Worm (Caenorhabditis elegans) whole organism, L1 larva: ENCODE results near the gene nhr-155.

Experiments used
- ceh-82 ChIP-seq, 3 experiments: fragments of 150-350 bp in 1 of 3; sonication (generic microtip) in 2 of 3; optimal IDR thresholded peaks; 2 replicates each; lab custom pipeline; 2014 to 2017; ENCODE audit warnings: missing biosample characterization in 3 of 3, missing genetic modification characterization in 3 of 3
- egl-27 ChIP-seq, 2 experiments: fragments of 150-350 bp in 1 of 2; sonication (generic microtip); optimal IDR thresholded peaks; 3 replicates each; lab custom pipeline; 2017 to 2018; ENCODE audit warnings: missing biosample characterization in 2 of 2, missing genetic modification characterization in 2 of 2, missing genetic modification reagents in 2 of 2
- fos-1 ChIP-seq: fragments of 150-350 bp; optimal IDR thresholded peaks from 2 replicates; lab custom pipeline; 2014; ENCODE audit warnings: missing biosample characterization, missing genetic modification characterization

ce11 chrV:505191-505590, 34.1 kb upstream of the nhr-155 start, which contains the start of gene srlf-19:
- no peak for TF ChIP-seq fos-1 (tag; lab: Kevin White, UChicago)
- TF ChIP-seq egl-27 (tag; optimal IDR thresholded peaks at IDR 0.05; lab: Kevin White, UChicago): no peak
- TF ChIP-seq ceh-82 (tag; optimal IDR thresholded peaks at IDR 0.05; lab: Kevin White, UChicago): no peak
